Worm (Caenorhabditis elegans) whole organism, midembryonic: ENCODE data around the gene F32D8.7.

ENCODE experiments used
- T22C8.4 ChIP-seq: fragments of 200-800 bp; sonication (Bioruptor generic); IDR thresholded peaks from 2 replicates; pipeline ENCODE4 v1.3.6; 2022; ENCODE audit warnings: missing genetic modification characterization, missing compliant biosample characterization
- cog-1 ChIP-seq: sonication (generic microtip); optimal IDR thresholded peaks from 2 replicates; lab custom pipeline; 2016; ENCODE audit warnings: missing genetic modification characterization, missing compliant biosample characterization
- med-1 ChIP-seq: sonication (generic microtip); optimal IDR thresholded peaks from 2 replicates; lab custom pipeline; 2017; ENCODE audit warnings: missing genetic modification characterization, mild to moderate bottlenecking, missing compliant biosample characterization, antibody characterized with exemption, missing genetic modification reagents; ENCODE audit not compliant: insufficient read depth
- ztf-23 ChIP-seq: fragments of 200-800 bp; sonication (Bioruptor generic); IDR thresholded peaks from 2 replicates; pipeline ENCODE4 v1.3.6; 2022; ENCODE audit warnings: missing genetic modification reagents, missing genetic modification characterization, missing compliant biosample characterization
- ztf-29 ChIP-seq: fragments of 200-800 bp; sonication (Bioruptor generic); IDR thresholded peaks from 2 replicates; pipeline ENCODE4 v1.3.6; 2022; ENCODE audit warnings: missing genetic modification reagents, missing genetic modification characterization, missing compliant biosample characterization

ce11 chrV:10944903-10945302 is 46.7 kb downstream of the F32D8.7 start:
- TF ChIP-seq ztf-29 (GFP tag; lab: Robert Waterston, UW) (no peak), ztf-23 (GFP tag; lab: Robert Waterston, UW) (no peak), cog-1 (tag; lab: Kevin White, UChicago) (no peak), T22C8.4 (GFP tag; lab: Robert Waterston, UW) (no peak), med-1 (GFP tag; lab: Kevin White, UChicago) (no peak)
